Fruit fly (Drosophila melanogaster) ovary, adult (tissue): ENCODE results near the gene GABA-B-R2.
"Not testable (repeated sequence)": the region's sequence is repeated elsewhere in the genome, so short reads cannot be mapped to it uniquely, and the experiment has no call there.

Source experiments
- CG17801 ChIP-seq: fragments of 200-800 bp; optimal IDR thresholded peaks from 2 replicates; lab custom pipeline; 2019; ENCODE audit warnings: missing biosample characterization, mild to moderate bottlenecking, missing genetic modification characterization, moderate library complexity; ENCODE audit not compliant: partially characterized antibody

The GABA-B-R2 gene

DNA sequence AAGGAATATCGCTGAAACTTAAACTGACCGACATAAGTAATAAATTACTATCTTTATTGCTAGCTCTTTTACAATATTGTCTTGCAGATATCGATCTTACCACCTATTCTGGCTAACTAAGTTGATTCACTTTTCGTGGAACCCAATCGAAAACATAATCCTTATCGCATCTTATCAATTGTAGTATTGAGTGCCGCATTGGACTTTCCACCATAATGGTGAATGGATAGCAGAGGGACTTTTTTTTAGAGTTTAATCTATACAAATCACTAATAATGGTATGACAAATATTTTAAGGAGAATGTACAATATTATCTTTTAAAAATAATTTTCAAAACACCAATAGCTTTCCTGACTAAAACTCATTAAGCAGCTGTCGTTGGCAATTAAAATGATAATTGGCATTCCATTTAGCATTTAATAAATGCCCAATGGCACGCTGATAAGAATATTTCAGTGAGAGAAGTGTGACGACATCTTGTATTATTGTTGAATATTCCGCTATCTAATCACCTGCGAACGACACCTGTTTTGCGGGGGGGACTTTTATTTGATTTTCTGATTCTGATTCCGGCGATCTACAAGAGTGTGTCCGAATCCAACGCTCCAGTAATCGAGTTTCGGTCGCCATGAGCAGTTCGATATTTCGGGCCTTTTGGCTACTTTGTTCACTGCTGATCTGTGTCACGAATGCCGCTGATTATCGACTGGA is 17.3 kb downstream of the GABA-B-R2 start, which contains the start of gene CG42335:
CG42335 (plus strand) TSS at position 620 of the 712 bp plus-strand sequence.
- no peak for TF ChIP-seq CG17801

DNA sequence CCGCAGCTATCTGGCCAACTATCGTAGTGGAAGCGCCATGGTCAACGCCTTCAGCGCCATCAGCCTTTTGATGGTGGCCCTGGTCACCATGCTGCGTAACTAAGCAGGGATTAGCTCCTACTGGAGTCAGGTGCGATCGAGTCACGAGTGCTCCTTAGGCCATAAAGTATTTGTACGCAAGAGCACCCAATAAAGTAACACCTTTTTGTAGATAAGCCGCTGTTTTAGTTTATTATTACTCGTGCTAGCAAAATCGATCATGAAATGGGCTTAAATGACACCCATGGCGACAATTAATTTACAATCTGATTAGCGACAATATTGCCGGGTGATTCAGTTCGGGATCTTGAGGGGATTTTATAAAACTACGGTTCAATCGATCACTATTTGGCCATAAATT is 18.1 kb downstream of the GABA-B-R2 start:
- no peak for TF ChIP-seq CG17801

DNA sequence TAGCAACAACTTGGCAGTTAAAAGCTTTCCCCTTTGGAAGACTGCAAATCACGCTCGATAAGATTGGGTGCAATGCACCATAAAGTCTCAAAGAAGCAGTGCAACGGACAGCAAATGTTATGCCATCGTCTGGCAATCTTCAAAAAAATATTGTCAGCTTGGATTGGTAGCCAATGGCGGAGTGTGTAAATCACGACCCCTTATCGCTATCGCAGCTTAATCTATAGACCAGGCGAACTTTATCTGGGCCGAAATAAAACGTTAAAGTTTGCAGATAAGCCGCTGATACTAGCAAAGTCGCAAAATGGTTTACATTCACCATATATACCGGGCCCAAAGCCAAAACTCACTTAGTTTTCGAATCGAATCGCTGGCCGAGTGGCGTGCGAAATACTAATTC is 21.7 kb downstream of the GABA-B-R2 start, which contains the start of gene CG31198:
CG31198 (plus strand) TSS at position 351 of the 400 bp plus-strand sequence.
- no peak for TF ChIP-seq CG17801

DNA sequence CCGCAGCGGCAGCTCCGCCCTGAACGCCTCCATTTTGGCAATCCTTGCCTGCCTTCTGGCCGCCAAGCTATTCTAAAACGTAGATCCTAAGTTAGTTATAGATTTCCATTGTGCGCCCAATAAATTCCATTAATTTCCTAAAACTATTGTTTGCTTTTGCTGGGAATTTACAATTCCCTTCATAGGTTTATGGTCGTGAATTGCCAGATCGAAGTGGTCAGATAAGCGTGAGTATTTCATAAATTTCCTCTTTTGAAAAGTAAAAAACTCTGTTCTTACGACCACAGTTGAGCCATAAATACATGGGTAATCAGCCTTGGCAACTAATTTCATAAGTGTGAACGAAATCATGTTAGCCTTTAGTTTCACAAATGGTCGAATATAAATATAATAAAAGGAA is 22.5 kb downstream of the GABA-B-R2 start:
- TF ChIP-seq CG17801: no peak

DNA sequence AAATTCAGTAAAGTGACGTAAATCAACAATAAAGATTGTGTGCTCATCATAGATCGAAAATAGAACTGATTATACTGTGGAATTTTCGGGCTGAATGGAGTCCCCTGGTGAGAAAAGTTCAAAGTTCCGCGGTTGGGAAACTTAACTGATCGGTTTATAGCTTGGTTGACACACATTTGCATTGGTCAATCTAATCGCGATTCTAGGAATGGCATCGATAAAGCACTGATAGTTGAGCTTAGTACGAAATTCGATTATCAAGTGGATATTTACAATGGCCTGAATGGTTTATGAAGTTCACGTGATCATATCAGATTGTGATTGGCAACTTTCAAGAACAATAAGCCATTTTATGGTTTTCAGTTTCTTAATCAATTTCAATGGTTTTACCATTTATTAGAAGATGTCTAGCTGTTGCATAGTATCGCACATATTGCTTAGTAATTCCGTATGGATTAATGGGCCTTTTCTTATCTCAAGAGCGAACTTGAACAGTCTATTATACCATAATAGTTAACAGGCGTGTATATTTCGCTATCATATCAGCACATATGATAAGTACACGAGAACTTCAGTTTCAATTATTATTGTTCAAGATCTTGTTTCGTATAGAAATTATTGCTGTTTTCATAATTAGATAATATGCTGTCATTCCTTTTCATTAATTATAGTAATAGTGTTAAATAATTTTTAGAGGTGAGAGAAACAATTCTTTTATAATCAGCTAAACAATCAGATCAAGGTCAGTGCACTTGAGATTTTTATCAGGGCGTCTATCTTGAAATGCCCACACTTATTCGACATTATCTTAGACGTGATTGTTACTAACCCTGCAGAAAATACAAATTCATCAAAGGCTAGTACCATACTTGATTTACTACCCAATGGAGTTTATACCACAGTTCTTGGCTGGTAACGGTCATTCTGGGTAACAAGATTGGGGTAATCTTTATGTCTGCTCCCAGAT is 26.4 kb downstream of the GABA-B-R2 start, which contains the start of gene CG31233:
CG31233 (plus strand) TSS at position 900 of the 967 bp plus-strand sequence.
- no peak for TF ChIP-seq CG17801

DNA sequence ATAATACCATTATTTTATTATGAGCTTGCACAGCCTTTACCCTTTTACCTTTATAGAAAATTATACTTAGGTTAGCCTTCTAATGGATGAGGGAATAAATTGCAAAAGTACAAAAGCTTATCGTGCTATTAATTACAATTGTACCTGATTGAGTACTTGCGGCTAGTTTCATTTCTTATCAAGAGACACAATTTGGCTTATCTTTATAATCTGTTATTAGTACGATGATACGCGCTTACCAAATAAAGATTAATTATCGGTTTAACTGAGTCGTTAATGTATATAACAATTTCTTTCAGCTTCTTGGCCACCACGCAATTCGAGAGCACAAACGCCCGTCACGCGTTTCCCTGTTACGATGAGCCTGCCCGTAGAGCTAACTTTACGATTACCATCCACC is 29.8 kb downstream of the GABA-B-R2 start:
- no peak for TF ChIP-seq CG17801

DNA sequence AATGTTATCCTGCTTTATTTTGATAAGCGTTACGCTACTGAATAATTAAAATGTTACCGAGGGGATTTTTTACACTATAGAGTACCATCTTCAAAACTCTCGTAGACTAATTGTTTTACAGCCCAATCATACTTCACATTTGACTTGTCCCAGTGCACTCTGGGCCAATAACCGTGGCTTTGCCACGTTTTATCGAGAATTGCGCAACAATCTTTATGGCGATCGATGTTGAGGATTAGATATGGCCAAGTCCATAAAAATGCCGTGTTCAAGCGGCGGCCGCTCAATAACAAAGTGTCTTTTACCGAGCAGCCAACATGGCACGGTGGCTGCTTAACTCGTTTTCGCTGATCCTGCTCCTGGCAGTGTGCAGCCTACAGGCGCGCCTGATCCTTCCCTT is 30.7 kb downstream of the GABA-B-R2 start, which contains the start of gene CG31343:
CG31343 (plus strand) TSS at position 279 of the 400 bp plus-strand sequence.
- TF ChIP-seq CG17801: no peak

DNA sequence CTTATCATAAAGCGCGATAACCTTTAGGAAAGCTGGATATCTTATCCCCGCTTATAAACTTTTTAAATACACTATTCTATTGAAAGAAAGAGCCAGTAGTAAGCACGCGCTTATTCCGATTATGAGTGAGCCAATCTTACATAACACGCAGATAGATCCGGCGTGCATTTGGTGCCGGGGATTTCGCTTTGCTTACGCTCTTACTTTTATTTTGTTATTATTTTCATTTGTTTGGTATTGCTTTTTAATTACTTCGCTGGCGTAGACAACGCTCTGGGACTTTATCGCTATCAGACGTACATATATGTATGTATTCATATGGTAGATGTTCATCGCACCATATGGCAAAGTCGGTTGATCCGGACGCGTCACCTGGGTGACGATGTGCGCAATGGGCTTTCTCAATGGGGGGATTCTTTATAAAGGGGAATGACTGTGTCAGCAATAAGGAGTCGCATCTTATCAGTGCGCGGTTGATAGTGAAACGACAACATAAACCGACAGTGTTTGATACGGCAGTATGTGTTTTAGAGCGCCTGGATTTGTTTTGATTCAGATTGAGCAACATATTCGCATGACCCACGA is 34.8 kb downstream of the GABA-B-R2 start:
- no peak for TF ChIP-seq CG17801

DNA sequence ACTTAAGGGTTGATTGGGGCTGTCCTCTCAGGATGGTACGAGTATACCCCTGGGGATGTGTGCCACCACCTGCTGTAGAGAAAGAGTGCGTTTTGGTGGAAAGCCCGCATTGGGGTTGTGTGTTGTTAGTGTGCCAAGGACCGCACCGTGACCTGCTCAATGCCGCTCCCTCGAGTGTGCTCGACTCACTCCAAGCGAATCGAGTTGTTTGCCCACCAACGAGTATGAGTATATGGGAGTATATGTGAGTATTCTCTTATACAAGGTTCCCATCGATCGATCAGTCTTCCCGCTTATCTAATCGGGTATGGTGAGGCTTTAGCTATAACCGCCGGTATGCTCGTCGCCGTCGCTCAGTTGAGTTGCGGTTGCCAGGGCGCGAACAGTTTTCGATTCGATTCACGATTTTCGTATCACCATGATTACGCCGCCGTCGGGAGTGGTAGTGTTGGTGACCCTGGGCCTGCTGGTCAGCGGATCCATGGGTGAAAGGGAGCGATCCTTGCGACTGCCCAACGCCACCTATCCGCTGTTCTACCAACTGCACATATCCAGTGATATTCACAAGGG is 35.8 kb downstream of the GABA-B-R2 start, which contains the start of gene CG5849:
CG5849 (plus strand) TSS at position 356 of the 570 bp plus-strand sequence.
- no peak for TF ChIP-seq CG17801

DNA sequence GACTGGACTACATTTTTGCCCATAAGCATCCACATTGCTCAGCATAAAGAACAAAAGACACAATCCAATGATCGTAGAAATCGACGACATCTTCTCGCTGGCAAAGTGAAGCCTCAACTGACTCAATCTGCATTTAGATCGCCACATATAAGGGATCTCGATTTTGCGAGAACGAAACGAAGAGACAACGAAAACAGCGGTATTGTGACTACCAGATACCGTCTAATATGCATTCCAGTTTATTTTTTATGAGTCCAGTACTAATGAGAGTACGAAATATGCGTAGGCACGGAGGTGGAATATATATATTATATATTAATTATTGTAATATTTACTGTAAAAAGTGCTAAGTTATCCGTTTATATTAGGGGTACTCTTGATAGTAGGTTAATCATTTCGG is 36.6 kb downstream of the GABA-B-R2 start, which contains the start of gene CG34034:
CG34034 (minus strand) TSS at position 101 of the 400 bp plus-strand sequence.
- TF ChIP-seq CG17801: no peak

DNA sequence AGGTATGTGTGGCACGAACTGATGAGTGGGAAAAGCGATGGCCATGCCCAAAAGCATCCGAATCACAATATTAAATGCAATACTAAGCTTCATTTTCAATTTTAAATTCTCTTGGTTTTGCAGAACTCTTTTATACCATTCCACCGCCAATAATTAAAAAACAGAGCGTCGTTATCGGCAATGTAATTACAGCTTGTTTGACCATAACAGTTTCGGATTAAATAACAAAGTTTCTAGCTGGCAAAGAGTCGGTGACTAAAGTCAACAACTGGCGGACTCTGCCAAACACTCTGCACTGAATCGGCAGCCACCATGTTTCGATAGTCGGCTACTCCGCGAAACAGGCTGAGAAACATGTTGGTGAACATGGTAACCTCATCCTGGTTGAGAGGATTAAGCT is 38.4 kb downstream of the GABA-B-R2 start, which contains the start of gene CG42870:
CG42870 (minus strand) TSS at position 101 of the 400 bp plus-strand sequence.
- TF ChIP-seq CG17801: no peak

DNA sequence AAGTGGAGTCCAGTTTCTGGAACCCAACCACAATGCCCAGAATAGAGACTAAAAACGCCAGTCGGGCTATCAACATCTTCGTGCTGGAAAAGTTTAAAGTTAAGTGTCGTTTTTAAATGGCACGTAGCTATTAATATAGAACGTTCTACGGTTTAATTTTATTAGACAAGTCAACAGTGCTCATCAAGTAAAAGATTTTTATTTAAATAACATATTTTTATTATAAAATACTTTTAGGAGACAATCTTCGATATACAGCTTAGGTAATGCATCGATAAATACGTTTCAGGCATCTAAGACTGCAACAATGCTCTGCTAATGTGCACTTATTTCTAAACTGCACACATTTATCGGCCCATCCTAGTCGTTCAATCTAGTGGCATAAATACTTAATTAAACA is 38.9 kb downstream of the GABA-B-R2 start, which contains the start of gene CG42869:
CG42869 (minus strand) TSS at position 101 of the 400 bp plus-strand sequence.
- no peak for TF ChIP-seq CG17801

DNA sequence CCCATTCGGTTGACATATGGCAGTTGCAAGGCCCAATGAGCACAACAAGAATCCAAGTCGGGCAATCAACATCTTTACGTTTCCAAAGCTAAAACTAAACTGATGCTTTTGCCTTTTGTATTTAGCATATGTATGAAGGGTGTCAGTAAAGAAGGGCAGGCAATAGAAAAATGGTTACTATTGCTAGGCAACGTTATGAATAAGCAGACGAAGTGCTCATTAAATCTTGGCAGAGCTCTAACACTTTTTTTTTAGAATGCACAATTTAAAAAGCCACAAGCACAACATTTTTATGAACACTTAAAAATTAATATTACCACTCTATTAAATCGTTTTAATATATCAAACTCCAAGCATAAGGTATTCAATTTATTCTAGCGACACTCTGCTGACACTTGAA is 39.4 kb downstream of the GABA-B-R2 start, which contains the start of gene Sfp93F:
Sfp93F (minus strand) TSS at position 101 of the 400 bp plus-strand sequence.
- not testable (repeated sequence) for TF ChIP-seq CG17801

DNA sequence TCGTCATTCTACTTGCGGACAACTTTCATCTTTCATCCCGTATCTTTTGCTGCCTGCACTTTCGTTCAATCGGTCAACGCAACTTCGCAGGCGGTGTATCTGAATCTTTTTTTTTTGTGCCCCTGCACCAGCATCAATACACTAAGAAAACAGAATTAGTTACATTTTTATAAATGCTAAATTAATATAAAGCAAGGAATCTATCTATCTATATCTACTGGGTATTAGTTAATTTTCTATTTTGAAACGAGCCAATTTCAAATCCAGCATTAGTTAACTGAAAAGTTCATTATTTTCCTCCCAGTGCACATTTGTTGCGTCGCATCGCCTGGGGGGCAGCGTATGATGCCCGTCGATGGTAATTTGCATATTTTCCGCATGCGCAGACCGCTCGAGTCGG is 42.7 kb downstream of the GABA-B-R2 start:
- no peak for TF ChIP-seq CG17801

DNA sequence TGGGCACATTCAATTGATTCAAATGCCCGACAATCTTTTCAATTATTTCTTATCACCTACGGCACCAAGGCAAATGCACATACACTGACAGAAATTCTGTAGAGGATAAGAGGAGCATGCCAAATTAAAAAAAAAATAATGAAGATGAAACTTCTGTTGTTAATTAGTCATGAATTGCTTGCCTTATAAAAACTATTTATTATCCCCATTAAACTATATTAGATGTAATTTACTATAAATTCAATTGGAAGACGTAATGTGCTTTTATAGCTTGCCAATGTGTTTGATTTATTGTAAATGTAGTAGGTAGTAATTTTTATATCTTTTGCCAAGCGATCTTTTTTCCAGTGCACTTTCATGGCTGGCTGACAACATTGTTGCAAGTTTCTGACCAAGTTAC is 44.0 kb downstream of the GABA-B-R2 start:
- TF ChIP-seq CG17801: no peak

DNA sequence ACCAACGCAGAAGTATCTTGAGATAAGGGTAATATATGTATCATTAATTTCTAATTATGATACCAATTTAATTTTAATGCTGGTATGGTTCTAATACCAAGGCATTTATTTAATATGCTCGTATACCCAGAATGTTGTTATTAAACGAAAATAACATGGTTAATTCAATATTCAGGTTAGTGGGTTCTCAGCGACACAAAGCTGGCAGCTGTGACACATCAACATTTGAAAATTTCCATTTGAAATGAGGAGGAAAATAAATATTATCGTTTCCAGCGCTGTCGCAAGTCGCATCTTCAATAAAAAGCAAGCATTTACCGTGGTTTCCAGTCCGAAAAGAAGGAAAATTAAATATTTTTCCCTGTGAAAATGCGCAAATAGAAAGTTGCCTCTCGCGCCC is 44.7 kb downstream of the GABA-B-R2 start:
- TF ChIP-seq CG17801: no peak
